Fruit fly (Drosophila melanogaster): Measurements from ENCODE around the gene CG8064.

DNA sequence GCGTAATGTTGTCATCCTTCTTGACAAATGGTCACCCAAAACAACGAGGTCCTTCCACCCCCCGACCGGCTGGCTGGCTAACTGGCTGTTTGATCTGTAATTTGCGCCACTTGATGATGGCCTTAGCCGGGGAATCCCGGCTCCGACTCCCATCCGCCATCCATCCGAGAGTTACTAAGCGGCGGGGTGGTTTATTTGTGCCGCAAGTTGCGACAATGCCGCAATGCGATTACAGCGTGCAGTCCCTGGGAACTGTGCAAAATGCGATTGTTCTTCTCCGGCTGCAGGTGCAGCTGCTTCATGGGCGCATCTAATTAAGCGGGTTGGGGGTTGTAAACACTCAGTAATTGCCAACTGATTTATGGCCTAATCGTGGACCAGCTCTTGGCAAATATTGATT is 23.4 kb upstream of the CG8064 start:
- TF ChIP-seq Hr78 (GFP tag; optimal IDR thresholded peaks at IDR 0.05) (no peak), sv (GFP tag; optimal IDR thresholded peaks at IDR 0.05) (no peak), dsf (GFP tag; optimal IDR thresholded peaks at IDR 0.05; ENCODE audit: borderline replicate concordance) (no peak), h (GFP tag; optimal IDR thresholded peaks at IDR 0.05) (no peak), Mio (GFP tag; optimal IDR thresholded peaks at IDR 0.05) (no peak)

Data from whole organism, wandering third instar larva.